Worm (Caenorhabditis elegans): ENCODE data around the gene shc-2.

ce11 chrII:4987257-4987656 is 18.3 kb downstream of the shc-2 start:
- TF ChIP-seq blmp-1 (tag; optimal IDR thresholded peaks at IDR 0.05) = no peak
- TF ChIP-seq lin-14 (GFP tag; optimal IDR thresholded peaks at IDR 0.05) = no peak
- no peak for TF ChIP-seq dpl-1 (GFP tag; optimal IDR thresholded peaks at IDR 0.05)
- no peak for TF ChIP-seq nhr-85 (tag)
